Worm (Caenorhabditis elegans): ENCODE measurements around the gene col-123.

Gene col-123

DNA sequence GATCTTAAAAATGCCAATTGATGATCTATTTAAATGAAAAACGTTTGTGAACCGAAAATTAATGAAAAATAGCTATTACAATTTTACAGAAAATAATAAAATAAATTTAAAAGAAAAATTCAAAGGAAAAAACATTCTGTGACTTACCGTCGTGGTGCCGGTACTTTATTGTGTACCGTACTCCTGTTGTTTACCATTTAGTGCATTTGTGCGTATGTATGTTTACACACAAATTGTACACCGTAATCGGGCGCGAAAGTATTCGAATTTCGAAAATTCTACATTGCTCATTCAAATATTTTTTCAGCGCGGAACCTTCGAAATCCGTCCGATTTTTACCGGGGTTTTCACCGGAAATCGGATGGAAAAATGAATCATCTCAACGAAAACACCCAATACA is 43.7 kb upstream of the col-123 start, which contains the start of gene T13F2.6:
TSS of gene T13F2.6 (plus strand) at position 306 of the 400 bp plus-strand sequence.
- TF ChIP-seq lin-32 (GFP tag; optimal IDR thresholded peaks at IDR 0.05) (no peak), blmp-1 (tag; optimal IDR thresholded peaks at IDR 0.05) (no peak), mep-1 (tag; optimal IDR thresholded peaks at IDR 0.05) (no peak), cnd-1 (tag; optimal IDR thresholded peaks at IDR 0.05) (no peak), bed-3 (GFP tag; optimal IDR thresholded peaks at IDR 0.05) (no peak), ceh-43 (GFP tag; optimal IDR thresholded peaks at IDR 0.05) (no peak), ztf-11 (tag; optimal IDR thresholded peaks at IDR 0.05) (no peak), nhr-12 (tag; optimal IDR thresholded peaks at IDR 0.05) (no peak), zip-8 (tag; optimal IDR thresholded peaks at IDR 0.05) (no peak), ceh-83 (GFP tag; optimal IDR thresholded peaks at IDR 0.05) (no peak), nhr-237 (tag; optimal IDR thresholded peaks at IDR 0.05) (no peak), pha-4 (tag; optimal IDR thresholded peaks at IDR 0.05) (no peak), flh-1 (GFP tag; optimal IDR thresholded peaks at IDR 0.05) (no peak)

ce11 chrIV:9784689-9785088 is 37.0 kb upstream of the col-123 start, which contains the start of gene sre-4:
Gene sre-4 (minus strand): TSS chrIV:9784789.
- no peak for TF ChIP-seq M03D4.4 (tag; optimal IDR thresholded peaks at IDR 0.05)
- TF ChIP-seq lsy-2 (tag; optimal IDR thresholded peaks at IDR 0.05), result no peak

ce11 chrIV:9789496-9789895 is 32.2 kb upstream of the col-123 start, which contains the start of gene T13F2.4:
Gene T13F2.4 (plus strand): TSS chrIV:9789796.
- TF ChIP-seq hlh-1 (tag; optimal IDR thresholded peaks at IDR 0.05) (no peak), ces-1 (GFP tag; optimal IDR thresholded peaks at IDR 0.05) (no peak), cnd-1 (tag; optimal IDR thresholded peaks at IDR 0.05) (no peak), ceh-43 (GFP tag; optimal IDR thresholded peaks at IDR 0.05) (no peak), drap-1 (GFP tag; optimal IDR thresholded peaks at IDR 0.05) (no peak), zip-8 (tag; optimal IDR thresholded peaks at IDR 0.05) (no peak), lin-32 (GFP tag; optimal IDR thresholded peaks at IDR 0.05) (no peak), nhr-237 (tag; optimal IDR thresholded peaks at IDR 0.05) (no peak), unc-39 (tag; optimal IDR thresholded peaks at IDR 0.05) (no peak), mep-1 (tag; optimal IDR thresholded peaks at IDR 0.05) (no peak), ceh-83 (GFP tag; optimal IDR thresholded peaks at IDR 0.05) (no peak), lsy-2 (tag; optimal IDR thresholded peaks at IDR 0.05) (no peak), ham-2 (GFP tag; optimal IDR thresholded peaks at IDR 0.05) (no peak)

- TF ChIP-seq nhr-12 (tag; optimal IDR thresholded peaks at IDR 0.05) (no peak), lin-13 (tag; optimal IDR thresholded peaks at IDR 0.05) (no peak), ceh-39 (tag; optimal IDR thresholded peaks at IDR 0.05) (no peak), M03D4.4 (tag; optimal IDR thresholded peaks at IDR 0.05) (no peak), ham-2 (GFP tag; optimal IDR thresholded peaks at IDR 0.05) (no peak), zip-8 (tag; optimal IDR thresholded peaks at IDR 0.05) (no peak), drap-1 (GFP tag; optimal IDR thresholded peaks at IDR 0.05) (no peak), flh-1 (GFP tag; optimal IDR thresholded peaks at IDR 0.05) (no peak), sem-2 (GFP tag; optimal IDR thresholded peaks at IDR 0.05) (no peak), elt-3 (tag; optimal IDR thresholded peaks at IDR 0.05) (no peak), hlh-1 (tag; optimal IDR thresholded peaks at IDR 0.05) (no peak), blmp-1 (tag; optimal IDR thresholded peaks at IDR 0.05) (no peak), mep-1 (tag; optimal IDR thresholded peaks at IDR 0.05) (no peak), unc-62 (GFP tag; optimal IDR thresholded peaks at IDR 0.05) (no peak), snpc-4 (tag; optimal IDR thresholded peaks at IDR 0.05) (no peak), ceh-83 (GFP tag; optimal IDR thresholded peaks at IDR 0.05) (no peak), bed-3 (GFP tag; optimal IDR thresholded peaks at IDR 0.05) (no peak)
Measured at ce11 chrIV:9790708-9791107, 31.0 kb upstream of the col-123 start.

DNA sequence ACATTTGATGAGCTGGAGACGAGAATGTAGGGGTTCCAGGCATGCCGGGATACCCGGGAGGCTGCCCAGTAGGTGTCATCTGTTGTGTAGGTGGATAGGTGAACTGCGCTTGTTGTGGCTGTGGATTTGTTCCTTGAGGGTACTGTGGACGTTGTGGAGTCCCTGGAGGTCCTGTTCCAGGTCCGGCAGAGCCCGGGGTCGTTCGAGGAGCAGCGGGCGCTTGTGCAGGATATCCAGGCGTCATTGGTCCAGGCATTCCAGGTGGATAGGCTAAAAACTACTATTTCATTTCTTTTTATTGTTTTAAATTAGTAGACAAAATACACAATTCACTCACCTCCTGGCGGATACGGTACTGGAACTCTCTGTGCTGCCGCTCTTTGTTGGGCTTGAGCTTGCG is 26.5 kb upstream of the col-123 start:
- TF ChIP-seq ceh-39 (tag; optimal IDR thresholded peaks at IDR 0.05), result no peak
- TF ChIP-seq unc-62 (GFP tag; optimal IDR thresholded peaks at IDR 0.05), result no peak
- TF ChIP-seq zip-8 (tag; optimal IDR thresholded peaks at IDR 0.05), result no peak
- no peak for TF ChIP-seq sptf-1 (tag; optimal IDR thresholded peaks at IDR 0.05)
- TF ChIP-seq bed-3 (GFP tag; optimal IDR thresholded peaks at IDR 0.05), result no peak
- no peak for TF ChIP-seq snpc-4 (tag; optimal IDR thresholded peaks at IDR 0.05)
- TF ChIP-seq nhr-28 (tag; optimal IDR thresholded peaks at IDR 0.05), result no peak
- no peak for TF ChIP-seq elt-1 (tag; optimal IDR thresholded peaks at IDR 0.05; ENCODE audit: borderline replicate concordance, insufficient read depth)

- no peak for TF ChIP-seq mep-1 (tag; optimal IDR thresholded peaks at IDR 0.05)
- no peak for TF ChIP-seq M03D4.4 (tag; optimal IDR thresholded peaks at IDR 0.05)
- no peak for TF ChIP-seq nhr-2 (tag; optimal IDR thresholded peaks at IDR 0.05)
- no peak for TF ChIP-seq tbx-8 (GFP tag; optimal IDR thresholded peaks at IDR 0.05)
- no peak for TF ChIP-seq unc-39 (tag; optimal IDR thresholded peaks at IDR 0.05)
- TF ChIP-seq flh-1 (GFP tag; optimal IDR thresholded peaks at IDR 0.05), result no peak
- no peak for TF ChIP-seq ham-2 (GFP tag; optimal IDR thresholded peaks at IDR 0.05)
- TF ChIP-seq elt-1 (tag; optimal IDR thresholded peaks at IDR 0.05; ENCODE audit: borderline replicate concordance, insufficient read depth), result no peak
- TF ChIP-seq elt-3 (tag; optimal IDR thresholded peaks at IDR 0.05), result no peak
Measured at ce11 chrIV:9796494-9796893, 25.2 kb upstream of the col-123 start, which contains the start of gene pis-1. Gene pis-1 (minus strand): TSS chrIV:9796594.
